Worm (Caenorhabditis elegans) whole organism, L4 larva: ENCODE measurements around the gene rog-1.

Source experiments
- aha-1 ChIP-seq: fragments of 150-350 bp; peaks from one replicate; lab custom pipeline; 2014; ENCODE audit warnings: missing biosample characterization, missing genetic modification characterization
- lin-29 ChIP-seq: fragments of 200-800 bp; sonication (Bioruptor generic); IDR thresholded peaks from 2 replicates; pipeline ENCODE4 v1.3.6; 2022; ENCODE audit warnings: missing genetic modification reagents, missing genetic modification characterization, missing compliant biosample characterization
- spr-1 ChIP-seq: sonication (generic microtip); optimal IDR thresholded peaks from 2 replicates; lab custom pipeline; 2016; ENCODE audit warnings: mild to moderate bottlenecking, missing genetic modification characterization, missing compliant biosample characterization
- ztf-7 ChIP-seq: fragments of 150-350 bp; optimal IDR thresholded peaks from 2 replicates; lab custom pipeline; 2014; ENCODE audit warnings: missing biosample characterization, missing genetic modification characterization

Gene rog-1

ce11 chrII:1320412-1320811, 54.4 kb downstream of the rog-1 start (continued):
- TF ChIP-seq spr-1 (tag; lab: Kevin White, UChicago) (peak; percentile 93), lin-29 (GFP tag; lab: Robert Waterston, UW) (peak; percentile 85), ztf-7 (tag; lab: Kevin White, UChicago) (peak; percentile 62), aha-1 (tag; lab: Kevin White, UChicago) (peak; percentile 99)
- TF ChIP-seq, all 104 proteins: peak for 84
